Worm (Caenorhabditis elegans) whole organism, L1 larva: ENCODE results near the gene ZK666.14.

ENCODE experiments used
- C34B4.2 ChIP-seq: sonication (generic microtip); optimal IDR thresholded peaks from 2 replicates; lab custom pipeline; 2017; ENCODE audit warnings: mild to moderate bottlenecking, missing genetic modification characterization, missing compliant biosample characterization
- lsy-2 ChIP-seq, 2 experiments: fragments of 150-350 bp; optimal IDR thresholded peaks; 2 replicates each; lab custom pipeline; 2014; ENCODE audit warnings: missing biosample characterization in 2 of 2, missing genetic modification characterization in 2 of 2
- nhr-28 ChIP-seq: fragments of 150-350 bp; optimal IDR thresholded peaks from 2 replicates; lab custom pipeline; 2014; ENCODE audit warnings: missing biosample characterization, missing genetic modification characterization
- nhr-84 ChIP-seq: sonication (generic microtip); optimal IDR thresholded peaks from 2 replicates; lab custom pipeline; 2017; ENCODE audit warnings: missing biosample characterization, missing genetic modification characterization
- nhr-85 ChIP-seq: sonication (generic microtip); peaks from one replicate; lab custom pipeline; 2016; ENCODE audit warnings: missing genetic modification characterization, inconsistent platforms, missing compliant biosample characterization
- unc-130 ChIP-seq: fragments of 150-350 bp; optimal IDR thresholded peaks from 2 replicates; lab custom pipeline; 2017; ENCODE audit warnings: missing biosample characterization, missing genetic modification characterization, inconsistent platforms
- unc-62 ChIP-seq: fragments of 150-350 bp; optimal IDR thresholded peaks from 2 replicates; lab custom pipeline; 2014; ENCODE audit warnings: missing biosample characterization, missing genetic modification reagents, missing genetic modification characterization
- zag-1 ChIP-seq: fragments of 150-350 bp; optimal IDR thresholded peaks from 2 replicates; lab custom pipeline; 2014; ENCODE audit warnings: missing biosample characterization, missing genetic modification characterization
- ztf-11 ChIP-seq, 2 experiments: sonication (generic microtip); optimal IDR thresholded peaks; 2 replicates each; lab custom pipeline; 2016 to 2017; ENCODE audit warnings: missing genetic modification characterization in 2 of 2, missing biosample characterization in 1 of 2, missing compliant biosample characterization in 1 of 2
- ztf-4 ChIP-seq: fragments of 150-350 bp; optimal IDR thresholded peaks from 2 replicates; lab custom pipeline; 2014; ENCODE audit warnings: missing biosample characterization, missing genetic modification characterization

DNA sequence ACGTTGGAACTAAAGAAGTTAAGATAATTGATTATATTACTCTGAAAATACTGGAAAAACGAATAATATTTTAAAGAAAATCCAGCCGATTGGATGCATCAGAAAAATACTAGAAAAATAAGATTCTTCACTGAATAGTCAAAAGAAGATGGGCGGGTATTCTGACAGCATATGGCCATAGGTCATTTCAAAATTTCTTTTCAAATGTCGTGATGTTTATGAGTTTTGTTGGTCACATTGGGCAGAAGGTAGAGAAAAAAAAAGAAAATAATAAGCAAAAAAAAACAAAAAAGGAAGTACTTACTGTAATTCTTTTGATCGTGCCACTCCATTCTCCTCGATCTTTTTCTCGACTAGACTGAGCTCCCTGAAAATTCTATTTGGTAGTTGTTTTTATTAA lies 29.0 kb downstream of the ZK666.14 start, which contains the start of gene F59B10.5:
- TF ChIP-seq unc-62 (GFP tag; lab: Kevin White, UChicago), result no peak
- TF ChIP-seq ztf-4 (tag; lab: Kevin White, UChicago), result no peak
- no peak for TF ChIP-seq nhr-84 (tag; lab: Kevin White, UChicago)
- no peak for TF ChIP-seq unc-130 (tag; lab: Kevin White, UChicago)
- no peak for TF ChIP-seq nhr-28 (tag; lab: Kevin White, UChicago)
- TF ChIP-seq zag-1 (tag; lab: Kevin White, UChicago), result no peak
- no peak for TF ChIP-seq C34B4.2 (tag; lab: Kevin White, UChicago)
- no peak for TF ChIP-seq nhr-85 (tag; lab: Kevin White, UChicago)
- no peak for TF ChIP-seq lsy-2 (tag; optimal IDR thresholded peaks at IDR 0.05; lab: Kevin White, UChicago)
- TF ChIP-seq ztf-11 (tag; optimal IDR thresholded peaks at IDR 0.05; lab: Kevin White, UChicago), result no peak
